Worm (Caenorhabditis elegans): ENCODE data around the gene emc-6.

DNA sequence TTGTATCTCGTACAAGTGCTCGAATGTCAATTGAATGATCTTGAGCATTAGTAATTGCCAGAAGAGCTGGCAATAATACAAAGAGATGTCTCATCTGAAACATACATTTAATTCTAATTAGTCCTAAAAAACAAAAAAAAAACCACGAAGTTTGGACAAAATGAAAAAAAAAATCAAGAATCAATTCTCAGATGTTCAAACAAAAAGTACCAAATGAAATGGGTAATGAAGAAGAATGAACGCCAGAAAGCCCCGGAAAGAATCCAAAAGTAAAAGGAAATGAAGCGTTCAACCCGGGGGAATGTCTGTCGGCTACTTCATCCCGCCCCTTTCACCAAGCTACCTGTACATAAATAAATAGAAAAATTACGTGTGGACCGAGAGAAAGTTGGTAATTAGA lies 8.4 kb upstream of the emc-6 start, which contains the start of gene F33D4.6:
- TF ChIP-seq blmp-1 (tag; optimal IDR thresholded peaks at IDR 0.05) (no peak), ceh-82 (tag; optimal IDR thresholded peaks at IDR 0.05) (no peak), ces-1 (GFP tag; optimal IDR thresholded peaks at IDR 0.05) (no peak), ceh-8 (GFP tag; optimal IDR thresholded peaks at IDR 0.05) (no peak), unc-98 (GFP tag; IDR thresholded peaks at IDR 0.05) (no peak), pax-3 (tag; optimal IDR thresholded peaks at IDR 0.05) (no peak), tbx-2 (tag; optimal IDR thresholded peaks at IDR 0.05) (no peak), lsy-2 (tag; optimal IDR thresholded peaks at IDR 0.05) (no peak), ztf-4 (tag; optimal IDR thresholded peaks at IDR 0.05) (no peak), lin-39 (tag; optimal IDR thresholded peaks at IDR 0.05) (no peak), unc-62 (GFP tag; optimal IDR thresholded peaks at IDR 0.05) (no peak), nhr-28 (tag; optimal IDR thresholded peaks at IDR 0.05) (no peak), snpc-4 (tag; optimal IDR thresholded peaks at IDR 0.05) (no peak), ets-5 (GFP tag; IDR thresholded peaks at IDR 0.05) (no peak)
